Fruit fly (Drosophila melanogaster) whole organism, embryonic: ENCODE data around the gene CG15717.

Experiments
- Antp ChIP-seq: fragments of 200-800 bp; sonication (Bioruptor generic); optimal IDR thresholded peaks from 3 replicates; lab custom pipeline; 2016; ENCODE audit warnings: missing biosample characterization, missing genetic modification characterization
- B-H1 ChIP-seq: fragments of 200-800 bp; sonication (Bioruptor generic); IDR thresholded peaks from 3 replicates; pipeline ENCODE4 v1.3.6; 2022; ENCODE audit warnings: missing biosample characterization, missing genetic modification characterization
- B-H2 ChIP-seq: fragments of 200-800 bp; sonication (Bioruptor generic); optimal IDR thresholded peaks from 2 replicates; lab custom pipeline; 2018; ENCODE audit warnings: missing biosample characterization, mild to moderate bottlenecking, missing genetic modification characterization
- Blimp-1 ChIP-seq: fragments of 200-800 bp; sonication (Bioruptor generic); optimal IDR thresholded peaks from 3 replicates; lab custom pipeline; 2018; ENCODE audit warnings: missing biosample characterization, missing genetic modification characterization, mild to moderate bottlenecking, moderate library complexity, missing genetic modification reagents
- CG11085 ChIP-seq: fragments of 200-800 bp; sonication (Bioruptor generic); IDR thresholded peaks from 2 replicates; pipeline ENCODE4 v1.3.6; 2022; ENCODE audit warnings: missing biosample characterization, missing genetic modification characterization
- CG11093 ChIP-seq: fragments of 200-800 bp; sonication (Bioruptor generic); IDR thresholded peaks from 3 replicates; pipeline ENCODE4 v1.3.6; 2022; ENCODE audit warnings: missing biosample characterization, missing genetic modification characterization
- CG1233 ChIP-seq: fragments of 200-800 bp; sonication (Bioruptor generic); optimal IDR thresholded peaks from 4 replicates; lab custom pipeline; 2018; ENCODE audit warnings: missing biosample characterization, mild to moderate bottlenecking, missing genetic modification characterization
- CG12391 ChIP-seq: fragments of 200-800 bp; sonication (Bioruptor generic); optimal IDR thresholded peaks from 3 replicates; lab custom pipeline; 2018; ENCODE audit warnings: missing biosample characterization, mild to moderate bottlenecking, missing genetic modification characterization, moderate library complexity
- CG14860 ChIP-seq: fragments of 200-800 bp; sonication (Bioruptor generic); IDR thresholded peaks from 3 replicates; pipeline ENCODE4 v1.3.6; 2022; ENCODE audit warnings: missing biosample characterization, missing genetic modification characterization; ENCODE audit not compliant: partially characterized antibody
- CG14965 ChIP-seq: fragments of 200-800 bp; sonication (Bioruptor generic); optimal IDR thresholded peaks from 2 replicates; lab custom pipeline; 2016; ENCODE audit warnings: missing biosample characterization, missing genetic modification characterization, borderline replicate concordance
- CG1529 ChIP-seq: fragments of 200-800 bp; sonication (Bioruptor generic); optimal IDR thresholded peaks from 3 replicates; lab custom pipeline; 2018; ENCODE audit warnings: missing biosample characterization, missing genetic modification characterization
- CG15696 ChIP-seq: fragments of 200-800 bp; sonication (Bioruptor generic); optimal IDR thresholded peaks from 2 replicates; lab custom pipeline; 2019; ENCODE audit warnings: missing biosample characterization, mild to moderate bottlenecking, missing genetic modification characterization, moderate library complexity
- CG3726 ChIP-seq: fragments of 200-800 bp; sonication (Bioruptor generic); IDR thresholded peaks from 3 replicates; pipeline ENCODE4, ENCODE4 v1.3.6; 2022; ENCODE audit warnings: missing biosample characterization, missing genetic modification characterization
- CG4328 ChIP-seq: fragments of 200-800 bp; sonication (Bioruptor generic); optimal IDR thresholded peaks from 3 replicates; lab custom pipeline; 2017; ENCODE audit warnings: missing biosample characterization, missing genetic modification reagents, missing genetic modification characterization
- CG43689 ChIP-seq: fragments of 200-800 bp; sonication (Bioruptor generic); IDR thresholded peaks from 2 replicates; pipeline ENCODE4 v1.3.6; 2022; ENCODE audit warnings: missing biosample characterization, missing genetic modification characterization
- CG4404 ChIP-seq: fragments of 200-800 bp; sonication (Bioruptor generic); IDR thresholded peaks from 2 replicates; pipeline ENCODE4 v1.3.6; 2022; ENCODE audit warnings: missing biosample characterization, missing genetic modification characterization
- CG6791 ChIP-seq: fragments of 200-800 bp; sonication (Bioruptor generic); IDR thresholded peaks from 3 replicates; pipeline ENCODE4 v1.3.6; 2022; ENCODE audit warnings: missing biosample characterization, missing genetic modification characterization; ENCODE audit not compliant: partially characterized antibody
- CG7271 ChIP-seq: fragments of 200-800 bp; sonication (Bioruptor generic); optimal IDR thresholded peaks from 2 replicates; lab custom pipeline; 2018; ENCODE audit warnings: missing biosample characterization, mild to moderate bottlenecking, missing genetic modification characterization, moderate library complexity
- CG7357 ChIP-seq: fragments of 200-800 bp; sonication (Bioruptor generic); IDR thresholded peaks from 3 replicates; pipeline ENCODE4 v1.3.6; 2022; ENCODE audit warnings: missing biosample characterization, missing genetic modification characterization
- CG7745 ChIP-seq: fragments of 200-800 bp; sonication (Bioruptor generic); optimal IDR thresholded peaks from 2 replicates; lab custom pipeline; 2018; ENCODE audit warnings: missing biosample characterization, mild to moderate bottlenecking, missing genetic modification characterization, moderate library complexity
- Camta ChIP-seq: fragments of 200-800 bp; sonication (Bioruptor generic); optimal IDR thresholded peaks from 2 replicates; lab custom pipeline; 2016; ENCODE audit warnings: missing biosample characterization, missing genetic modification characterization
- ERR ChIP-seq: fragments of 200-800 bp; sonication (Bioruptor generic); optimal IDR thresholded peaks from 2 replicates; lab custom pipeline; 2016; ENCODE audit warnings: missing biosample characterization, missing genetic modification characterization
- Hand ChIP-seq: fragments of 200-800 bp; sonication (Bioruptor generic); optimal IDR thresholded peaks from 2 replicates; lab custom pipeline; 2017; ENCODE audit warnings: mild to moderate bottlenecking, missing biosample characterization, missing genetic modification reagents, missing genetic modification characterization
- Hr3 ChIP-seq: fragments of 200-800 bp; sonication (Bioruptor generic); optimal IDR thresholded peaks from 3 replicates; lab custom pipeline; 2016; ENCODE audit warnings: missing biosample characterization, missing genetic modification characterization
- Lhr ChIP-seq: fragments of 200-800 bp; sonication (Bioruptor generic); optimal IDR thresholded peaks from 3 replicates; lab custom pipeline; 2017; ENCODE audit warnings: mild to moderate bottlenecking, missing biosample characterization, missing genetic modification reagents, missing genetic modification characterization
- Lim3 ChIP-seq: fragments of 200-800 bp; sonication (Bioruptor generic); IDR thresholded peaks from 2 replicates; pipeline ENCODE4 v1.3.6; 2022; ENCODE audit warnings: missing biosample characterization, missing genetic modification characterization
- NC2α ChIP-seq: fragments of 200-800 bp; sonication (Bioruptor generic); optimal IDR thresholded peaks from 2 replicates; lab custom pipeline; 2016; ENCODE audit warnings: missing biosample characterization, missing genetic modification characterization
- NfI ChIP-seq: fragments of 200-800 bp; sonication (Bioruptor generic); optimal IDR thresholded peaks from 3 replicates; lab custom pipeline; 2018; ENCODE audit warnings: missing biosample characterization, mild to moderate bottlenecking, missing genetic modification characterization, moderate library complexity
- Poxn ChIP-seq: fragments of 200-800 bp; sonication (Bioruptor generic); IDR thresholded peaks from 2 replicates; pipeline ENCODE4 v1.3.6; 2022; ENCODE audit warnings: missing biosample characterization, missing genetic modification characterization
- Six4 ChIP-seq: fragments of 200-800 bp; sonication (Bioruptor generic); optimal IDR thresholded peaks from 2 replicates; lab custom pipeline; 2016; ENCODE audit warnings: missing biosample characterization, missing genetic modification characterization
- Ssrp ChIP-seq: fragments of 200-800 bp; sonication (Bioruptor generic); optimal IDR thresholded peaks from 2 replicates; lab custom pipeline; 2018; ENCODE audit warnings: missing biosample characterization, mild to moderate bottlenecking, missing genetic modification characterization, moderate library complexity
- Stat92E ChIP-seq, 3 experiments: fragments of >200 bp in 2 of 3; fragments of 200-800 bp in 1 of 3; sonication (Bioruptor generic) in 1 of 3; optimal IDR thresholded peaks; 2 replicates each; lab custom pipeline; 2017 to 2019; ENCODE audit warnings: missing biosample characterization in 3 of 3, missing genetic modification characterization in 3 of 3, mild to moderate bottlenecking in 1 of 3, moderate library complexity in 1 of 3
- aop ChIP-seq: fragments of 200-800 bp; sonication (Bioruptor generic); IDR thresholded peaks from 2 replicates; pipeline ENCODE4 v1.3.6; 2022; ENCODE audit warnings: missing biosample characterization, missing genetic modification characterization
- bbx ChIP-seq: fragments of 200-800 bp; sonication (Bioruptor generic); IDR thresholded peaks from 2 replicates; pipeline ENCODE4 v1.3.6; 2022; ENCODE audit warnings: missing biosample characterization, missing genetic modification characterization; ENCODE audit not compliant: partially characterized antibody
- bcd ChIP-seq: fragments of 200-800 bp; sonication (Bioruptor generic); optimal IDR thresholded peaks from 2 replicates; lab custom pipeline; 2017; ENCODE audit warnings: missing biosample characterization, mild to moderate bottlenecking, missing genetic modification characterization
- cad ChIP-seq: fragments of >200 bp; optimal IDR thresholded peaks from 2 replicates; lab custom pipeline; 2017; ENCODE audit warnings: missing biosample characterization, missing genetic modification characterization
- da ChIP-seq: fragments of 200-800 bp; sonication (Bioruptor generic); optimal IDR thresholded peaks from 2 replicates; lab custom pipeline; 2016; ENCODE audit warnings: missing biosample characterization, missing genetic modification characterization
- dimm ChIP-seq: fragments of 200-800 bp; sonication (Bioruptor generic); IDR thresholded peaks from 2 replicates; pipeline ENCODE4 v1.3.6; 2022; ENCODE audit warnings: missing biosample characterization, missing genetic modification characterization
- dpn ChIP-seq, 2 experiments: fragments of 200-800 bp; sonication (Bioruptor generic); optimal IDR thresholded peaks; 3 replicates each; lab custom pipeline; 2016; ENCODE audit warnings: missing biosample characterization in 2 of 2, missing genetic modification characterization in 2 of 2
- gro ChIP-seq: fragments of 200-800 bp; sonication (Bioruptor generic); optimal IDR thresholded peaks from 2 replicates; lab custom pipeline; 2016; ENCODE audit warnings: missing biosample characterization, missing genetic modification characterization
- hth ChIP-seq: fragments of >200 bp; optimal IDR thresholded peaks from 2 replicates; lab custom pipeline; 2017; ENCODE audit warnings: inconsistent platforms
- jing ChIP-seq: fragments of 200-800 bp; sonication (Bioruptor generic); optimal IDR thresholded peaks from 2 replicates; lab custom pipeline; 2018; ENCODE audit warnings: missing biosample characterization, mild to moderate bottlenecking, missing genetic modification characterization
- kni ChIP-seq: fragments of 200-800 bp; sonication (Bioruptor generic); optimal IDR thresholded peaks from 3 replicates; lab custom pipeline; 2017; ENCODE audit warnings: mild to moderate bottlenecking, missing biosample characterization, missing genetic modification reagents, missing genetic modification characterization
- lilli ChIP-seq: fragments of 200-800 bp; sonication (Bioruptor generic); optimal IDR thresholded peaks from 3 replicates; lab custom pipeline; 2016; ENCODE audit warnings: missing biosample characterization, missing genetic modification characterization
- oc ChIP-seq: fragments of 200-800 bp; sonication (Bioruptor generic); optimal IDR thresholded peaks from 2 replicates; lab custom pipeline; 2018; ENCODE audit warnings: missing biosample characterization, mild to moderate bottlenecking, missing genetic modification characterization, moderate library complexity
- onecut ChIP-seq: fragments of 200-800 bp; sonication (Bioruptor generic); IDR thresholded peaks from 2 replicates; pipeline ENCODE4 v1.3.6; 2022; ENCODE audit warnings: missing biosample characterization, missing genetic modification characterization
- scrt ChIP-seq: fragments of 200-800 bp; sonication (Bioruptor generic); optimal IDR thresholded peaks from 2 replicates; lab custom pipeline; 2018; ENCODE audit warnings: missing biosample characterization, mild to moderate bottlenecking, missing genetic modification characterization, moderate library complexity
- slou ChIP-seq: fragments of 200-800 bp; sonication (Bioruptor generic); optimal IDR thresholded peaks from 3 replicates; lab custom pipeline; 2016; ENCODE audit warnings: missing biosample characterization, missing genetic modification characterization
- usp ChIP-seq: fragments of >200 bp; optimal IDR thresholded peaks from 2 replicates; lab custom pipeline; 2017; ENCODE audit warnings: missing biosample characterization, missing genetic modification characterization
- zfh1 ChIP-seq: fragments of 200-800 bp; sonication (Bioruptor generic); IDR thresholded peaks from 3 replicates; pipeline ENCODE4 v1.3.6; 2022; ENCODE audit warnings: missing biosample characterization, missing genetic modification characterization

The CG15717 gene

DNA sequence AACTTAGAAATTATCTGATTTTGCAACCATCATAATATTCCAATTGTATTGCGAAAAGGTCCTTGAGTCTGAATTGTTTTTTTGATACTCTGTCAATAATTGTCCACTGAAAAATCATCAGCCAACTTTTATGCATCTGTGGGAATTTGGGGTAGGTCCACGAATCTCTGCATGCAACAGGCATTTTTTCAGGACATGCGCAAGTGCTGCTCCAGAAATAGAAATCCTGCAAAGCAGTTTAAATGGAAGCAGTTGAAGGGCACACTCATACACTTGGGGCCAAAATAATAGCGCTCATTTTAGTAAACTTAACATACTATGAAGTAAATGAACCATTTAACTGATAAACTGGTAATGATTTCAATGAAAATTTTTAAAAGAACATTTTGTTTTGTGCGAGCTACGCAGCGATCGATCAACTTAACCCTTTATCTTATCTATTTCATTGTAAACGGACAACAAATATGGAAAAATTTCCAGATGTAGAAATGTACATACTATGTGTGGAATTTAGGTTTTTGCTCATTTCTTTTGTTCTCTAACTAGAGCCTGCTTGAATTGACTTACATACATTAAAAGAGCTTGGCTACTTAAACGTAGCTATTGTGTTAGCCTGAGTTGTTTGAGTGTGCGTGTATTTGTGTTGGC is 1.5 kb downstream of the CG15717 start (continued):
- TF ChIP-seq onecut (GFP tag; lab: Robert Waterston, UW) = peak; percentile 55
- peak; percentile 73 for TF ChIP-seq CG1529
- TF ChIP-seq ERR (GFP tag; lab: Kevin White, UChicago) = peak; percentile 29
- TF ChIP-seq dimm = no peak
- peak; percentile 74 for TF ChIP-seq CG15696 (tag; lab: Kevin White, UChicago)
- TF ChIP-seq Camta (GFP tag; lab: Kevin White, UChicago) = peak; percentile 69
- TF ChIP-seq CG6791 (GFP tag; lab: Robert Waterston, UW) = no peak
- TF ChIP-seq CG14860 (GFP tag; lab: Robert Waterston, UW) = no peak
- no peak for TF ChIP-seq CG7271 (tag; lab: Kevin White, UChicago)
- TF ChIP-seq CG4328 = peak; percentile 72
- TF ChIP-seq Six4 = peak; percentile 61
- no peak for TF ChIP-seq CG7357 (GFP tag; lab: Robert Waterston, UW)
- peak; percentile 77 for TF ChIP-seq CG1233 (GFP tag; lab: Kevin White, UChicago)
- no peak for TF ChIP-seq oc
- TF ChIP-seq zfh1 (GFP tag; lab: Robert Waterston, UW) = peak; percentile 53; the same call in 2 of the 3 replicates
- 0 out of 2 replicates have a peak, but pooled peaks have one; percentile 33 for TF ChIP-seq CG11085 (GFP tag; lab: Robert Waterston, UW)
- peak; percentile 36 for TF ChIP-seq Hr3 (GFP tag; lab: Kevin White, UChicago)
- TF ChIP-seq scrt (GFP tag; lab: Kevin White, UChicago) = peak; percentile 95
- no peak for TF ChIP-seq Lim3 (GFP tag; lab: Robert Waterston, UW)
- TF ChIP-seq CG3726 = no peak
- peak; percentile 74 for TF ChIP-seq CG12391 (tag; lab: Kevin White, UChicago)
- no peak for TF ChIP-seq CG7745 (tag; lab: Kevin White, UChicago)
- TF ChIP-seq hth (lab: Kevin White, UChicago) = no peak
- peak; percentile 66 for TF ChIP-seq NfI (GFP tag; lab: Kevin White, UChicago)
- peak; percentile 48 for TF ChIP-seq Lhr (GFP tag; lab: Kevin White, UChicago)
- peak; percentile 71 for TF ChIP-seq Ssrp (tag; lab: Kevin White, UChicago)
- TF ChIP-seq slou = no peak
- no peak for TF ChIP-seq NC2α (GFP tag; lab: Kevin White, UChicago)
- peak; percentile 70 for TF ChIP-seq lilli (GFP tag; lab: Kevin White, UChicago)
- peak; percentile 68 to 72 for TF ChIP-seq dpn (GFP tag; optimal IDR thresholded peaks at IDR 0.05; lab: Kevin White, UChicago)
- no peak for TF ChIP-seq CG4404
- TF ChIP-seq jing = peak; percentile 58
- peak; percentile 84 for TF ChIP-seq Hand
- TF ChIP-seq da (GFP tag; lab: Kevin White, UChicago) = peak; percentile 13
- TF ChIP-seq Blimp-1 (GFP tag; lab: Kevin White, UChicago) = peak; percentile 55
- TF ChIP-seq usp (GFP tag; lab: Kevin White, UChicago) = no peak
- 0 out of 3 replicates have a peak, but pooled peaks have one; percentile 41 for TF ChIP-seq CG11093
- no peak for TF ChIP-seq B-H1 (GFP tag; lab: Robert Waterston, UW)
- no peak for TF ChIP-seq aop (GFP tag; lab: Robert Waterston, UW)
- TF ChIP-seq CG14965 (GFP tag; lab: Kevin White, UChicago) = peak; percentile 18
- peak; percentile 63 for TF ChIP-seq Antp
- no peak for TF ChIP-seq kni
- TF ChIP-seq cad = no peak
- TF ChIP-seq bcd (GFP tag; lab: Kevin White, UChicago) = peak; percentile 67
- TF ChIP-seq B-H2 (GFP tag; lab: Kevin White, UChicago) = peak; percentile 54
- peak in 1 of 3 experiments; percentile 11 for TF ChIP-seq Stat92E (GFP tag; optimal IDR thresholded peaks at IDR 0.05; lab: Kevin White, UChicago)
- peak; percentile 45 for TF ChIP-seq gro (GFP tag; lab: Kevin White, UChicago)
- no peak for TF ChIP-seq Poxn (GFP tag; lab: Robert Waterston, UW)
- TF ChIP-seq CG43689 = no peak
- no peak for TF ChIP-seq bbx (GFP tag; lab: Robert Waterston, UW)
